Worm (Caenorhabditis elegans) whole organism, dauer: ENCODE data around the gene str-108.

Experiments
- unc-62 ChIP-seq: sonication (generic microtip); optimal IDR thresholded peaks from 2 replicates; lab custom pipeline; 2017; ENCODE audit warnings: missing biosample characterization, missing genetic modification reagents, missing genetic modification characterization

Gene str-108

DNA sequence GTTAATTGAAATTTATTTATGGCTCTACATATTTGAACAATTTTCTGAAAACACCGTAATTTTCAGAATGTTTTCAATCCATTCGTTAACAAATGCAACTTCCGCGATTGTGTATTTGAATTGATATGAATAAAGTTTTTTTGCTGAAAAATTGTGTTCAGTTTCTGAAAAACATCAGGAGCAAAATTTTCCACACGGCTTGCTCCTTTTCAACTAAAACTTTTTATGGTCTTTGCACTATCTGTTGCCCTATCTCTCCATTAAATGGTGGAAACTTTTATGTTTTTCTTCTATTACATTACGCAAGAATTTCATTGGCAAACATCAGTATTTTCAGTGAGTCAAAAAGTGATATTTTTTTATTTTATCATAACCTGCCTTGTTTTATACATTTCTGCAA lies 17.2 kb upstream of the str-108 start, which contains the start of gene F10A3.4:
Gene F10A3.4 (plus strand): TSS at position 301 of the 400 bp plus-strand sequence.
- no peak for TF ChIP-seq unc-62 (GFP tag; lab: Kevin White, UChicago)

ce11 chrV:16153375-16153774 lies 12.7 kb upstream of the str-108 start, which contains the start of gene str-254:
TSS of gene str-254 (minus strand) at chrV:16153475.
- no peak for TF ChIP-seq unc-62 (GFP tag; lab: Kevin White, UChicago)

DNA sequence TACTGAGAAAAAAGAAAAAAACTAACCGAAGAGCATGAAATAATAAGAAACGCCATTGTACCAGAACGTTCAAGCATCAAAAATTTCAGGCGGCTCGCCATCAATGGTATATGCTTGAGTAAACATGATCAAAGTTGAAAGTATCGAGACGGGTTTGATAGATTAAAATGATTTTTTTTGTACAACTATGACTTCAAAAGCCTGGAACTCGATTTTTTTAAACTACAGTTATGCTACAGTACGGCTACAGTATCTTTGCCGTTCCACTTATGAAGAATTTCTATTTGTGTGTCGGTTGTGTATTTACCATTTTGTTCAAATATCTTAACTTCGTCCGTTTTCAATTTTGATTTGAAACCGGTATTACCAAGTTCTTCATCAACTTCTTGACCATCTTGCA lies 10.9 kb upstream of the str-108 start, which contains the start of gene str-97:
Gene str-97 (minus strand): TSS at position 101 of the 400 bp plus-strand sequence.
- no peak for TF ChIP-seq unc-62 (GFP tag; lab: Kevin White, UChicago)

DNA sequence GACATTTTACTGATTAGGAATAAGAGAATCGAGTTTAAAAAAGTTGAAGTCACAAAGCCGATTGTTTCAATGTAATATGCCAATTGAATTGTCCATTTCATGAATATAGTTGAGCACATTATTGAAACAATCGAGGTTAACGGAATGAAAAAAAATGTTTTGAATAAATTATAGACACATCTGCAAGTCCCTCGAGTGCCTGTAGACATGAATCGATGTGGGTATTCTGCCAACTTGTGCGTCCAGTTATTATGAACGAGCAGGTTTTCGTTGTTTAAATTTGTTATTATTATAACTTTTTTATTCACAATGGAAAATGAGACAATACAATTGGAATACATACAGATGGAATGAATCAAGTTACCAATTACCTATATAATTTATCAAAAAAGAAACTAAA lies 7.6 kb upstream of the str-108 start, which contains the start of gene str-99:
Gene str-99 (minus strand): TSS at position 101 of the 400 bp plus-strand sequence.
- TF ChIP-seq unc-62 (GFP tag; lab: Kevin White, UChicago), result no peak

ce11 chrV:16159594-16159993 lies 6.4 kb upstream of the str-108 start, which contains the start of gene F10A3.17:
TSS of gene F10A3.17 (minus strand) at chrV:16159694.
- no peak for TF ChIP-seq unc-62 (GFP tag; lab: Kevin White, UChicago)

DNA sequence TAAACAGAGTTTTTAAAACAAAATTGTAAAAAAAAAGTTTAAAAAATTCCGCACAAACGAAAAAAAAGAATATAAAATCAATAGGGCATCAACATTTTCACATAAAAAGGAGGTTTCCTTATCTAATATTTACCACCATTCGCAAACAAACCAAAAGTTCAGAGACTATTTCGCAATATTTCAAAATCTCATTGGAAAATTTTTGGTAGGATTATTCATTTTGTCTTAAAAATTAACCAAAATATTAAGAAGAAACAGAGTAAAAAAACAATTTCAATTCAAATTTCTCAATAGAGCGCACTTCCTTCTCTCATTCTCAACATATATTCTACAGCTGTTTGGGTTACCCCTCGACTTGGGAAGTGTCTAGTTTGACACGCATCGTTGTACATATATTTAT lies 5.9 kb upstream of the str-108 start:
- no peak for TF ChIP-seq unc-62 (GFP tag; lab: Kevin White, UChicago)

DNA sequence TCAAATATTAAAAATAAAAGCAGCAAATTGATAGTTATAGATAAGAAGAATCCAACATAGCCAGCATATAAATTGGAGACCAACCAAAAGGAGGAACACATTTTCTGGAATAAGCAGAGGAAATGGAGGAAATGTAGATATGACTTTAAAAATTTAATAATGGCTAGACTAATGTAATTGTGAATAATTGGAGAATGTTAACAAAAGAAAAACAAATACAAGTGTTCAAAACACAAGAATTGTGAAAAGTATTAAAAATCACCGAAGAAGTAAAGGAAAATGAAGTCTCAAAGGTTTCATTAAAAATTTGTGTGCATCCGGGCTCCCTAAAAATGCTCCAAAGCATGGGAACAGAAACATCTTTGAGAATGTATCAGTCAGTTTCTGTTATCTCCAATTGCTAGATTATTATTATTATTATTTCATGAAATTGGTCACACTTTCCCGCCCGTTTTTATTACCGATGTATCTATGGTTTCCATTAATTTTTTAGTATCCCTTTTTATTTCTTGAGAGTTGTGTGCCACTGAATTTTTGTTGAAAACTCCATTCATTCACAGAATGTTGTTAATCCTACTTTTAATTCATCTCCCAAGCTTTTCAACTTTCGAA lies 3.8 kb upstream of the str-108 start, which contains the start of the genes str-109 and F10A3.11:
Gene str-109 (minus strand): TSS at position 101 of the 612 bp plus-strand sequence.
Gene F10A3.11 (plus strand): TSS at position 562 of the 612 bp plus-strand sequence.
- no peak for TF ChIP-seq unc-62 (GFP tag; lab: Kevin White, UChicago)

ce11 chrV:16163719-16164118 lies 2.3 kb upstream of the str-108 start, which contains the start of gene F10A3.12:
TSS of gene F10A3.12 (plus strand) at chrV:16164019.
- no peak for TF ChIP-seq unc-62 (GFP tag; lab: Kevin White, UChicago)

DNA sequence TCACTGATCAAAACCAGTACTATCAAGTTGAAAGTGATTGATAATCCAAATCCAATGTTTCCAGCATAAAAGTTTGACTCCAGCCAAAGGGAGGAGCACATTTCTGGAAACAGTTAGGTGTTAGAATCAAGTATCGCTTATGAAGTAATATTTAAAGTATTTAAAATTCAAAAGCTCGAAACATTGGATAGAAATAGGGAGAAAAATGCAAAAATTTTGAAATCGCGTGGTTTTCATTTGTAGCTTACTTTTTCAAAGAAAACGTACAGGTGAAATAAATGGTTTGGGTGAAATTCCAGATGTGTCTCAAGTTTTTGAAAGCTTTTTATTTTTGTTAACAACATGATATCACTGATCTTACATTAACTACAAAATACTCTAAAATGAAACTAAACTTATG lies 3.0 kb downstream of the str-108 start, which contains the start of gene str-111:
Gene str-111 (minus strand): TSS at position 101 of the 400 bp plus-strand sequence.
- TF ChIP-seq unc-62 (GFP tag; lab: Kevin White, UChicago), result no peak

DNA sequence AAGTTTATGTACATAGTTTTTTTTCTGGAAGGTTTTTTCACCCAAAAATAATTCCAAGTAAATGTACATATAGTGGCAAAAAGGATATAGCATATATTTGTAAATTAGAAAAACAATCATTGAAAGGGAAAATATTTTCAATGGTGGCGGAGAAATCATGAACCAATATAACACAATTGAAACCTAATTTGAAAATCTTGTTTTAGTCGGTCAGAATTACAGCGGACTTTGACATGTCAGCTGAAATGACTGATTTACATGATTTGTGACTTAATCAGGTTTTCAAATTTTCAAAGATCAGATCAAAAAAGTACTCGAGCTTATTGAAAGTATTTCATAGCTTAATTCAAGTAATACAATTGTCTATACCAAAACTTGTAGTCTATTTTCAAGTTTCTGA lies 5.7 kb downstream of the str-108 start, which contains the start of gene K05D4.9:
Gene K05D4.9 (minus strand): TSS at position 101 of the 400 bp plus-strand sequence.
- TF ChIP-seq unc-62 (GFP tag; lab: Kevin White, UChicago), result no peak

- no peak for TF ChIP-seq unc-62 (GFP tag; lab: Kevin White, UChicago)
Measured at ce11 chrV:16174109-16174508, 8.1 kb downstream of the str-108 start.

DNA sequence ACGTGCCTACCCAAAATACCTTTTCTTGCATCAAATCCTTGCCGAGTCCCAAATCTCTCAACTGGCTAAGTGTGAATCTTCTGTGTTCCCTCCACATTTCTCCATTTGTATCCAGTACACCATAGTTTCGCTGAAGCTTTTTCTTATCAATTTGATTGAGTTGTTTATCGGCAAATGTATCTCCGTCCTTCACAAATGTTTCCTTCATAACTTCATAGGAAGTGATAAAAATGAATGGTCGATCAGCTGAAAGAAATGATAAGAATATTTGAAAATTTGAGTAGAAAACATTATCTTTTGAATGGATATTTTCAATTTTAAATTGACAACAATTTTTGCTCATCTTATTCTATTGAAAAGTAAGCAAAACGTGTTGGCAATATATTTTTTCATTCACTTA lies 9.2 kb downstream of the str-108 start:
- no peak for TF ChIP-seq unc-62 (GFP tag; lab: Kevin White, UChicago)

DNA sequence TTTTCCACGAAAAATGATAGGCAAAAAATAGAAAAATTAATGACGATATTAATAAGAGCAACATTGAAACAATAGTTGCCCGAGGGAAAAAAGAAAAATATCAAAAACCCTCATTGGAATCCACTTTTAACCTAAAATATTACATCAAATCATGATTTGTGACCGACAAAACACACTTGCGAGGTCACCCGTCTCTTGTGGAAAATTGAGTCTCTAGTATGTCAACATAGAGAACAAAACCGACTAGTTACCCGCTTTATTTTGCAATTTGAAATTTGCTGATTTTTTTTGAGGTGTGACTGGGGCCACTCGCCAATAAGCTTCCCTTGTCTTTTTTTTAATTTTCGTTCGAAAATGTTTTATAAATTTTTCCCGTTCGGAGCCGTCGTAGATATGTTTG lies 9.7 kb downstream of the str-108 start, which contains the start of gene cyp-33D1:
Gene cyp-33D1 (minus strand): TSS at position 101 of the 400 bp plus-strand sequence.
- TF ChIP-seq unc-62 (GFP tag; lab: Kevin White, UChicago), result no peak

ce11 chrV:16180350-16180749 lies 14.3 kb downstream of the str-108 start, which contains the start of gene str-106:
TSS of gene str-106 (plus strand) at chrV:16180650.
- TF ChIP-seq unc-62 (GFP tag; lab: Kevin White, UChicago), result no peak

ce11 chrV:16182110-16182509 lies 16.1 kb downstream of the str-108 start, which contains the start of gene srz-13:
TSS of gene srz-13 (plus strand) at chrV:16182410.
- no peak for TF ChIP-seq unc-62 (GFP tag; lab: Kevin White, UChicago)

- TF ChIP-seq unc-62 (GFP tag; lab: Kevin White, UChicago), result no peak
Measured at ce11 chrV:16182918-16183317, 16.9 kb downstream of the str-108 start, which contains the start of gene srh-277. TSS of gene srh-277 (plus strand) at chrV:16183218.
